Worm (Caenorhabditis elegans) whole organism, L3 larva: ENCODE measurements around the gene C05D12.1.

Experiments
- R02D3.7 ChIP-seq: fragments of 150-350 bp; optimal IDR thresholded peaks from 2 replicates; lab custom pipeline; 2014; ENCODE audit warnings: missing biosample characterization, missing genetic modification characterization
- ceh-16 ChIP-seq: sonication (generic microtip); optimal IDR thresholded peaks from 2 replicates; lab custom pipeline; 2017; ENCODE audit warnings: missing biosample characterization, missing genetic modification characterization
- egl-27 ChIP-seq: sonication (generic microtip); optimal IDR thresholded peaks from 4 replicates; lab custom pipeline; 2017; ENCODE audit warnings: missing biosample characterization, missing genetic modification reagents, missing genetic modification characterization
- elt-1 ChIP-seq: fragments of 150-350 bp; optimal IDR thresholded peaks from 2 replicates; lab custom pipeline; 2014; ENCODE audit warnings: missing biosample characterization, missing genetic modification characterization
- fkh-10 ChIP-seq: sonication (generic microtip); optimal IDR thresholded peaks from 2 replicates; lab custom pipeline; 2017; ENCODE audit warnings: missing biosample characterization, missing genetic modification reagents, missing genetic modification characterization
- lin-39 ChIP-seq: fragments of 150-350 bp; optimal IDR thresholded peaks from 2 replicates; lab custom pipeline; 2018; ENCODE audit warnings: missing biosample characterization, missing genetic modification reagents, missing genetic modification characterization
- nhr-12 ChIP-seq: fragments of 150-350 bp; optimal IDR thresholded peaks from 2 replicates; lab custom pipeline; 2014; ENCODE audit warnings: missing biosample characterization, missing genetic modification characterization
- nhr-23 ChIP-seq: fragments of 150-350 bp; optimal IDR thresholded peaks from 2 replicates; lab custom pipeline; 2014; ENCODE audit warnings: missing biosample characterization, missing genetic modification reagents, missing genetic modification characterization
- nhr-237 ChIP-seq: fragments of 150-350 bp; optimal IDR thresholded peaks from 2 replicates; lab custom pipeline; 2014; ENCODE audit warnings: missing biosample characterization, missing genetic modification characterization
- nhr-67 ChIP-seq: fragments of 150-350 bp; optimal IDR thresholded peaks from 2 replicates; lab custom pipeline; 2014; ENCODE audit warnings: missing biosample characterization, missing genetic modification characterization
- nhr-76 ChIP-seq: fragments of 150-350 bp; sonication (generic microtip); optimal IDR thresholded peaks from 5 replicates; lab custom pipeline; 2014; ENCODE audit warnings: missing biosample characterization, missing genetic modification characterization
- sea-2 ChIP-seq: fragments of 150-350 bp; sonication (generic microtip); optimal IDR thresholded peaks from 4 replicates; lab custom pipeline; 2014; ENCODE audit warnings: missing biosample characterization, missing genetic modification reagents, missing genetic modification characterization
- snpc-4 ChIP-seq: fragments of 150-350 bp; optimal IDR thresholded peaks from 2 replicates; lab custom pipeline; 2014; ENCODE audit warnings: missing biosample characterization, missing genetic modification characterization
- zag-1 ChIP-seq: fragments of 150-350 bp; optimal IDR thresholded peaks from 2 replicates; lab custom pipeline; 2014; ENCODE audit warnings: missing biosample characterization, missing genetic modification characterization

DNA sequence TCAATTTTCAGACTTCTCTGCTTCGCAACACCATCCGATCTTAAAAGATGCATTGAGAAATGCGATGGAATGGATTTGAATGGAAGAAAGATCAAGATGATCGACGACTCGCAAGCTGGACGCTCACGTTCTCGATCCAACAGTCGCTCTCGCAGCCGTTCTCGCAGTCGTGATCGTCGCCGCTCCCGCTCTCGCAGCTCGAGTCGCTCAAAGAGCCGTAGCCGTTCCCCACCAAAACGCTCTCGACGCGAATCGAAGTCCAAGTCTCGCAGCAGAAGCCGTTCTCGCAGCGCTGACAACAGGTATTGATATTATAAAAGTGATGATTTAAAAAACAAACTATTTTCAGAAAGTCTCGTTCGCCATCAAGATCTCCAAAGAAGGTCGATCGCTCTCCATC, 39.6 kb upstream of the C05D12.1 start:
- TF ChIP-seq snpc-4 = no peak
- TF ChIP-seq lin-39 (tag; lab: Kevin White, UChicago) = no peak
- TF ChIP-seq nhr-67 (tag; lab: Kevin White, UChicago) = no peak
- no peak for TF ChIP-seq nhr-237 (tag; lab: Kevin White, UChicago)
- no peak for TF ChIP-seq nhr-23 (tag; lab: Kevin White, UChicago)
- TF ChIP-seq sea-2 = no peak
- TF ChIP-seq zag-1 (tag; lab: Kevin White, UChicago) = no peak
- no peak for TF ChIP-seq R02D3.7
- no peak for TF ChIP-seq ceh-16
- no peak for TF ChIP-seq egl-27
- TF ChIP-seq nhr-76 (tag; lab: Kevin White, UChicago) = no peak
- TF ChIP-seq nhr-12 (tag; lab: Kevin White, UChicago) = no peak
- TF ChIP-seq fkh-10 (GFP tag; lab: Kevin White, UChicago) = no peak
- no peak for TF ChIP-seq elt-1 (tag; lab: Kevin White, UChicago)
